Fruit fly (Drosophila melanogaster) whole organism: ENCODE data around the gene CG1774.

ENCODE experiments used
- Dll ChIP-seq: fragments of >200 bp; optimal IDR thresholded peaks from 2 replicates; lab custom pipeline; 2017
- pan ChIP-seq: fragments of >200 bp; optimal IDR thresholded peaks from 2 replicates; lab custom pipeline; 2017
- psq ChIP-seq: fragments of >200 bp; optimal IDR thresholded peaks from 2 replicates; lab custom pipeline; 2017
- usp ChIP-seq: fragments of >200 bp; optimal IDR thresholded peaks from 2 replicates; lab custom pipeline; 2017; ENCODE audit warnings: missing biosample characterization, missing genetic modification characterization, mixed read lengths

DNA sequence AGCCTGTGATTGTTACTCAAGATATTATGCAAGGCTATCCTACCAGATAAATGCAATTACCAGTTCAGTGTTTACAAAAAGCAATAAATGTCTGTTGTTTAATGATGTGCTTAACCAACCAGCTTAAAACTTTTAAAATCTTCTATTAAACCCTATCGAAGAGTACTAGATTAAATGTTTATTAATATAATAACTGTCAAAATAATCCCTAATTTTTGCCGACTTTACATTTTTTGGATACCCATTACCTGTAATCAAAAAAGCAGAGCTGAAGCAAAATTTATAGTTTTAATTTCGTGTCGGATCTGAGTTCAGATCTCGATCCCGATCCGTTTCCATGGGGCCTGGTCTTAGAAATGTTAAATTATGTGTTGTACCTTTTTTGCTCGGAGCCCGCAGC, 2.3 kb upstream of the CG1774 start, which contains the start of gene CG1638:
- TF ChIP-seq pan (no peak), usp (no peak), psq (no peak), Dll (lab: Kevin White, UChicago) (no peak)
